Worm (Caenorhabditis elegans) whole organism, L2 larva: ENCODE measurements around the gene ttll-15.
"Not testable (repeated sequence)": the region's sequence is repeated elsewhere in the genome, so short reads cannot be mapped to it uniquely, and the experiment has no call there.

Source experiments
- C34F6.9 ChIP-seq: fragments of 150-350 bp; optimal IDR thresholded peaks from 2 replicates; lab custom pipeline; 2014; ENCODE audit warnings: missing biosample characterization, missing genetic modification characterization
- F13H6.1 ChIP-seq: sonication (generic microtip); optimal IDR thresholded peaks from 2 replicates; lab custom pipeline; 2016; ENCODE audit warnings: missing genetic modification characterization, missing compliant biosample characterization
- R02D3.7 ChIP-seq: fragments of 150-350 bp; optimal IDR thresholded peaks from 2 replicates; lab custom pipeline; 2014; ENCODE audit warnings: missing biosample characterization, missing genetic modification characterization
- Y55F3AM.14 ChIP-seq: fragments of 200-800 bp; sonication (Bioruptor generic); optimal IDR thresholded peaks from 2 replicates; lab custom pipeline; 2018; ENCODE audit warnings: mild to moderate bottlenecking, missing genetic modification characterization, missing compliant biosample characterization
- alr-1 ChIP-seq: fragments of 150-350 bp; optimal IDR thresholded peaks from 2 replicates; lab custom pipeline; 2014; ENCODE audit warnings: missing biosample characterization, missing genetic modification characterization
- aly-2 ChIP-seq: fragments of 150-350 bp; optimal IDR thresholded peaks from 2 replicates; lab custom pipeline; 2014; ENCODE audit warnings: missing biosample characterization, missing genetic modification characterization
- ama-1 ChIP-seq: fragments of 150-350 bp; optimal IDR thresholded peaks from 2 replicates; lab custom pipeline; 2018; ENCODE audit warnings: inconsistent platforms
- blmp-1 ChIP-seq: sonication (generic microtip); optimal IDR thresholded peaks from 2 replicates; lab custom pipeline; 2017; ENCODE audit warnings: missing genetic modification characterization, mild to moderate bottlenecking, missing compliant biosample characterization, antibody characterized with exemption, moderate library complexity; ENCODE audit not compliant: insufficient read depth
- ceh-16 ChIP-seq: fragments of 150-350 bp; optimal IDR thresholded peaks from 2 replicates; lab custom pipeline; 2014; ENCODE audit warnings: missing biosample characterization, missing genetic modification characterization
- crh-2 ChIP-seq: sonication (generic microtip); optimal IDR thresholded peaks from 2 replicates; lab custom pipeline; 2017; ENCODE audit warnings: missing biosample characterization, missing genetic modification characterization
- dmd-4 ChIP-seq: sonication (generic microtip); optimal IDR thresholded peaks from 2 replicates; lab custom pipeline; 2017; ENCODE audit warnings: missing biosample characterization, missing genetic modification characterization
- elt-3 ChIP-seq: sonication (generic microtip); optimal IDR thresholded peaks from 2 replicates; lab custom pipeline; 2017; ENCODE audit warnings: missing biosample characterization, missing genetic modification characterization
- fos-1 ChIP-seq: fragments of 150-350 bp; optimal IDR thresholded peaks from 2 replicates; lab custom pipeline; 2014; ENCODE audit warnings: missing biosample characterization, missing genetic modification characterization
- gmeb-1 ChIP-seq: fragments of 150-350 bp; optimal IDR thresholded peaks from 2 replicates; lab custom pipeline; 2014; ENCODE audit warnings: missing biosample characterization, missing genetic modification characterization
- lin-11 ChIP-seq: fragments of 150-350 bp; sonication (generic microtip); optimal IDR thresholded peaks from 2 replicates; lab custom pipeline; 2014; ENCODE audit warnings: missing biosample characterization, missing genetic modification characterization, inconsistent platforms, mixed read lengths
- lin-13 ChIP-seq: fragments of 150-350 bp; optimal IDR thresholded peaks from 2 replicates; lab custom pipeline; 2014; ENCODE audit warnings: missing biosample characterization, missing genetic modification reagents, missing genetic modification characterization
- lin-39 ChIP-seq: fragments of 150-350 bp; optimal IDR thresholded peaks from 2 replicates; lab custom pipeline; 2014; ENCODE audit warnings: missing biosample characterization, missing genetic modification reagents, missing genetic modification characterization
- lsy-2 ChIP-seq, 2 experiments: fragments of 150-350 bp in 1 of 2; sonication (generic microtip) in 1 of 2; optimal IDR thresholded peaks; 2 replicates each; lab custom pipeline; 2014 to 2017; ENCODE audit warnings: missing biosample characterization in 2 of 2, missing genetic modification characterization in 2 of 2
- mab-5 ChIP-seq: fragments of 150-350 bp; optimal IDR thresholded peaks from 2 replicates; lab custom pipeline; 2014; ENCODE audit warnings: missing biosample characterization, missing genetic modification characterization
- nhr-10 ChIP-seq: sonication (generic microtip); optimal IDR thresholded peaks from 2 replicates; lab custom pipeline; 2017; ENCODE audit warnings: missing biosample characterization, missing genetic modification characterization
- nhr-11 ChIP-seq: fragments of 150-350 bp; optimal IDR thresholded peaks from 2 replicates; lab custom pipeline; 2014; ENCODE audit warnings: missing biosample characterization, missing genetic modification characterization
- nhr-129 ChIP-seq: fragments of 150-350 bp; optimal IDR thresholded peaks from 2 replicates; lab custom pipeline; 2014; ENCODE audit warnings: missing biosample characterization, missing genetic modification characterization
- nhr-21 ChIP-seq: fragments of 150-350 bp; optimal IDR thresholded peaks from 2 replicates; lab custom pipeline; 2014; ENCODE audit warnings: missing biosample characterization, missing genetic modification characterization
- nhr-23 ChIP-seq: fragments of 150-350 bp; optimal IDR thresholded peaks from 2 replicates; lab custom pipeline; 2014; ENCODE audit warnings: missing biosample characterization, missing genetic modification reagents, missing genetic modification characterization
- nhr-25 ChIP-seq: fragments of 150-350 bp; sonication (generic microtip); optimal IDR thresholded peaks from 3 replicates; lab custom pipeline; 2014; ENCODE audit warnings: missing biosample characterization, missing genetic modification characterization
- nhr-6 ChIP-seq: fragments of 150-350 bp; optimal IDR thresholded peaks from 2 replicates; lab custom pipeline; 2014; ENCODE audit warnings: missing biosample characterization, missing genetic modification characterization
- peb-1 ChIP-seq: fragments of 150-350 bp; optimal IDR thresholded peaks from 2 replicates; lab custom pipeline; 2014; ENCODE audit warnings: missing biosample characterization, missing genetic modification characterization
- sem-4 ChIP-seq: fragments of 150-350 bp; optimal IDR thresholded peaks from 2 replicates; lab custom pipeline; 2014; ENCODE audit warnings: missing biosample characterization, missing genetic modification reagents, missing genetic modification characterization
- skn-1 ChIP-seq: sonication (generic microtip); optimal IDR thresholded peaks from 2 replicates; lab custom pipeline; 2017; ENCODE audit warnings: missing biosample characterization, missing genetic modification characterization
- sma-3 ChIP-seq: sonication (generic microtip); optimal IDR thresholded peaks from 2 replicates; lab custom pipeline; 2016; ENCODE audit warnings: missing genetic modification reagents, missing genetic modification characterization, missing compliant biosample characterization
- sma-9 ChIP-seq, 2 experiments: fragments of 150-350 bp in 1 of 2; sonication (generic microtip) in 1 of 2; optimal IDR thresholded peaks; 2 replicates each; lab custom pipeline; 2014 to 2016; ENCODE audit warnings: missing genetic modification characterization in 2 of 2, mild to moderate bottlenecking in 1 of 2, missing biosample characterization in 1 of 2, missing compliant biosample characterization in 1 of 2, missing genetic modification reagents in 1 of 2, moderate library complexity in 1 of 2
- snpc-4 ChIP-seq: fragments of 150-350 bp; optimal IDR thresholded peaks from 2 replicates; lab custom pipeline; 2014; ENCODE audit warnings: missing biosample characterization, missing genetic modification characterization
- unc-39 ChIP-seq: fragments of 150-350 bp; optimal IDR thresholded peaks from 2 replicates; lab custom pipeline; 2014; ENCODE audit warnings: missing biosample characterization, missing genetic modification characterization
- unc-55 ChIP-seq: fragments of 150-350 bp; sonication (generic microtip); optimal IDR thresholded peaks from 3 replicates; lab custom pipeline; 2014; ENCODE audit warnings: missing biosample characterization, missing genetic modification reagents, missing genetic modification characterization
- unc-62 ChIP-seq: fragments of 150-350 bp; optimal IDR thresholded peaks from 2 replicates; lab custom pipeline; 2014; ENCODE audit warnings: missing biosample characterization, missing genetic modification reagents, missing genetic modification characterization

ttll-15 gene

ce11 chrV:10333843-10334242, 24.5 kb upstream of the ttll-15 start:
- TF ChIP-seq dmd-4 (tag; lab: Kevin White, UChicago) (no peak), sma-3 (GFP tag; lab: Kevin White, UChicago) (peak; percentile 23), lin-11 (tag; lab: Kevin White, UChicago) (no peak), aly-2 (tag; lab: Kevin White, UChicago) (no peak), fos-1 (peak; percentile 73), F13H6.1 (no peak), sma-9 (GFP tag; optimal IDR thresholded peaks at IDR 0.05; lab: Kevin White, UChicago) (peak; percentile 28), sma-9 (tag; optimal IDR thresholded peaks at IDR 0.05; lab: Kevin White, UChicago) (no peak)

ce11 chrV:10338305-10338992, 19.9 kb upstream of the ttll-15 start, which contains the start of gene arx-2:
Gene arx-2, minus strand, starts transcription at chrV:10338355.
- no peak for TF ChIP-seq sma-3 (GFP tag; lab: Kevin White, UChicago)
- TF ChIP-seq lsy-2 (tag; optimal IDR thresholded peaks at IDR 0.05; lab: Kevin White, UChicago), result peak in 1 of 2 experiments; percentile 66
- no peak for TF ChIP-seq ama-1 (lab: Kevin White, UChicago)
- peak; percentile 65 for TF ChIP-seq C34F6.9 (tag; lab: Kevin White, UChicago)
- peak; percentile 32 for TF ChIP-seq fos-1
- peak; percentile 30 for TF ChIP-seq lin-13 (GFP tag; lab: Kevin White, UChicago)

DNA sequence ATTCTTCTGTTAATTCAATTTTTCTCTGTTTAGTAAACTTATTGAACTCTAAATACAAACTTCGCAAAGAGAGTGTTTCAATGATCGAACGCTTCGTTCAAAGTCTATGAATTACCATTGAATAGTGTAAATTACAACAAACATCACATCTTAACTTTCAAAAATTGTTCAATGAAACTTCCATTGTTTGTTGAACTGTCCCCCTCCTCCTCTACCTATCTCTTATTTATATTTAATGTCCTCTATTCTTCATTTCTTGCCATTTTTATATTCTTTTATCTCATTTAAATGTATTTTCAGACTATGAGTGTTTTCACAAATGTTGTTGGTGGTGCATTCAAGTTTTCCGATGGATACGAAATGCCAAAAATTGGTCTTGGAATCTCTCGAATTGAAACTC, 19.1 kb upstream of the ttll-15 start, which contains the start of gene K07C5.2:
Gene K07C5.2, plus strand, starts transcription at position 301 of the 400 bp plus-strand sequence.
- TF ChIP-seq Y55F3AM.14 (GFP tag; lab: Kevin White, UChicago) (no peak), unc-55 (GFP tag; lab: Kevin White, UChicago) (no peak), nhr-11 (tag; lab: Kevin White, UChicago) (no peak), skn-1 (tag; lab: Kevin White, UChicago) (no peak), elt-3 (tag; lab: Kevin White, UChicago) (no peak), crh-2 (no peak), blmp-1 (tag; lab: Kevin White, UChicago) (no peak), lin-39 (tag; lab: Kevin White, UChicago) (no peak), nhr-6 (tag; lab: Kevin White, UChicago) (no peak), nhr-21 (no peak), nhr-10 (tag; lab: Kevin White, UChicago) (no peak), peb-1 (tag; lab: Kevin White, UChicago) (no peak), sma-9 (GFP tag; optimal IDR thresholded peaks at IDR 0.05; lab: Kevin White, UChicago) (no peak), sma-9 (tag; optimal IDR thresholded peaks at IDR 0.05; lab: Kevin White, UChicago) (no peak), lin-13 (GFP tag; lab: Kevin White, UChicago) (no peak), ceh-16 (no peak), R02D3.7 (tag; lab: Kevin White, UChicago) (no peak)

DNA sequence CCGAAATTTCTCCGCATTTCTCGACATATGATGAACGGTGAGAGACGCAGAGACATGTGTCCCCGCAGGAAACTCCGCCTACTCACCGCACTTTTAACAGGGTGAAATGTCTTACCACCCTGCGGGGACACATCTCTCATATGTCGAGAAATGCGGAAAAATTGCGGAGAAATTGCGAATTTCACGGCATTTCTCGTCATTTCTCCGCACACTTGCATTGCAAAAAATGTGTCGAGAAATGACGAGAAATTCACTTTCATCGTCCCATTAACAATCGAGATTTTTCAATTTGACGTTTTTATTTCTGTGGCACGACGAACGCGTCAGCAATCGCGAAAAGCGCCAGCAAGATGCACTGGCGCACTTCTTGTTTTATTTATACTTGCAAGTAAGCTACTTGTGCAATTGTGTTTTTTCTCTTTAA, 16.4 kb upstream of the ttll-15 start, which contains the start of gene K07C5.13:
Gene K07C5.13, plus strand, starts transcription at position 151 of the 424 bp plus-strand sequence.
- TF ChIP-seq sem-4 (peak; percentile 55), gmeb-1 (peak; percentile 69), crh-2 (peak; percentile 31), F13H6.1 (peak; percentile 77), nhr-129 (tag; lab: Kevin White, UChicago) (peak; percentile 45), sma-3 (GFP tag; lab: Kevin White, UChicago) (peak; percentile 66), mab-5 (tag; lab: Kevin White, UChicago) (peak; percentile 30), sma-9 (GFP tag; optimal IDR thresholded peaks at IDR 0.05; lab: Kevin White, UChicago) (peak; percentile 74), blmp-1 (tag; lab: Kevin White, UChicago) (peak; percentile 4), unc-55 (GFP tag; lab: Kevin White, UChicago) (peak; percentile 42), Y55F3AM.14 (GFP tag; lab: Kevin White, UChicago) (peak; percentile 33), lsy-2 (tag; optimal IDR thresholded peaks at IDR 0.05; lab: Kevin White, UChicago) (peak; percentile 42 to 61), nhr-25 (tag; lab: Kevin White, UChicago) (peak; percentile 27), lin-13 (GFP tag; lab: Kevin White, UChicago) (peak; percentile 62), C34F6.9 (tag; lab: Kevin White, UChicago) (peak; percentile 36)
- TF ChIP-seq sma-9 (tag; optimal IDR thresholded peaks at IDR 0.05; lab: Kevin White, UChicago), result not testable (repeated sequence)

- TF ChIP-seq dmd-4 (tag; lab: Kevin White, UChicago) (no peak), crh-2 (no peak), aly-2 (tag; lab: Kevin White, UChicago) (no peak), blmp-1 (tag; lab: Kevin White, UChicago) (no peak), snpc-4 (tag; lab: Kevin White, UChicago) (no peak), alr-1 (tag; lab: Kevin White, UChicago) (no peak), F13H6.1 (no peak), gmeb-1 (no peak), unc-62 (GFP tag; lab: Kevin White, UChicago) (no peak), nhr-23 (tag; lab: Kevin White, UChicago) (no peak), lsy-2 (tag; optimal IDR thresholded peaks at IDR 0.05; lab: Kevin White, UChicago) (no peak), fos-1 (no peak), unc-39 (no peak)
These were observed 15.4 kb upstream of the ttll-15 start, which contains the start of gene K07C5.3 for ce11 chrV:10342904-10343303. Gene K07C5.3, plus strand, starts transcription at chrV:10343032.
